Worm (Caenorhabditis elegans) whole organism, L1 larva: ENCODE data around the gene srbc-29.

ENCODE experiments used
- ama-1 ChIP-seq: fragments of 150-350 bp; optimal IDR thresholded peaks from 2 replicates; lab custom pipeline; 2014
- ceh-82 ChIP-seq, 3 experiments: fragments of 150-350 bp in 1 of 3; sonication (generic microtip) in 2 of 3; optimal IDR thresholded peaks; 2 replicates each; lab custom pipeline; 2014 to 2017; ENCODE audit warnings: missing biosample characterization in 3 of 3, missing genetic modification characterization in 3 of 3

DNA sequence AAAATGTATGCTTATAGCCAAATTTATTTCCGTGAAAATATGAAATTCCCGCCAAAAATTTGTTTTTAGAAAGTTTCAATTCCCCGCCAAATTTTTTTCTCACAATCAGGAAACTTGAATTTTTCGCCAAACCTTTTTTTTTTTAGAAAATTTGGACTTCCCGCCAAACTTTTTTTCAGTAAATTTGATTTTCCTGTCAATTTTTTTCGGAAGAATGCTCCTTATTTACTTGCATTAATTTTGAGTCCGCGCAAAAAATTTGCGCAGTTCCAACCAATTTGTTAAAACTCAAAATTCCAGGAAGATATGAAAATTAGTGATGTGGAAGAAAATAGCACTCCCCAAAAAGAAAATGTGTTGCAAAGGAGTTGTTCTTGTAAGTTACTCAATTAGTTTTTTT is 10.8 kb downstream of the srbc-29 start, which contains the start of gene slc-28.2:
- TF ChIP-seq ceh-82 (tag; optimal IDR thresholded peaks at IDR 0.05; lab: Kevin White, UChicago) (no peak), ama-1 (lab: Kevin White, UChicago) (no peak)
